Worm (Caenorhabditis elegans): ENCODE results near the gene ZK177.2.
A peak's percentile ranks its signal among the peaks of the same experiment; 100 is the strongest.

ZK177.2 gene

DNA sequence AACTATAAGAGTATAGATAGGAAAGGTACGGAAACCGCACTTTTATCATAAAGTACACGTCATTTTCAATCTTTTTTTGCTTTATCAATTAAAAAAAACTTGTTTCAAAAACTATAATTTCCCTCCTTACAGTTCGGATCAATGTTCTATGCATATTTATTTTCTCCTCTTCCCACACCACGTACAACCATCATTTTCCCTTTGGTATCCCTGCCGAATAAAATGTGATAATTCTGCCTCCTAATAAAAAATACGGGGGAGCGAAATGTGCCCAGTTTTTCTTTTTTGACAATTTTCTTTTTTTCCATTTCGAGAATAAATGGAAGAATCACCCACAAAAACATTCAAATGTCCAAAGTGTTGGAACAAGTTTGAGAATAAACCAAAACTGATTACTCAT is 3.5 kb upstream of the ZK177.2 start, which contains the start of gene ZK177.3:
ZK177.3 (plus strand) TSS at position 301 of the 400 bp plus-strand sequence.
- TF ChIP-seq ceh-83 (GFP tag; optimal IDR thresholded peaks at IDR 0.05) (no peak), M03D4.4 (tag; optimal IDR thresholded peaks at IDR 0.05) (no peak), ceh-43 (GFP tag; optimal IDR thresholded peaks at IDR 0.05) (no peak), elt-1 (tag; optimal IDR thresholded peaks at IDR 0.05; ENCODE audit: borderline replicate concordance, insufficient read depth) (no peak)

DNA sequence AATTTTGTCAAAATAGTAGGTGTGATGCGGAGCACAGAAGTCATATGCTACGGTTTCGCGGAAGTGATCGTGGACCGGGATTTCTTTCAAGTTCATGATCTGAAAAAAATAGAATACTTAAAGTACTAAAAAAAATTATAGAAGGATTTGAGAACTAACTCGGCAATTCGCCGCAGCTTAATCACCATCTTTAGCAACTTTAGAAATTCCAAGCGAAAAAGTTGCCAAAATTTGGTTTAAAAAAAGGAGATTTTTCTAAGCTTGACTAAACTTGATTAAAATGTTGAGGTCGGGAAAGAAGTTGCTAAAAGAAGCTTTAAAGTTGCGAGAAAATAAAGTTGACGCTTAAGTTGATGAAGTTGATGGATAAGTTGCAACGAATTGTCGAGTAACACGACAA is 1.4 kb upstream of the ZK177.2 start, which contains the start of gene ZK177.9:
ZK177.9 (minus strand) TSS at position 101 of the 400 bp plus-strand sequence.
- TF ChIP-seq tbx-8 (GFP tag; optimal IDR thresholded peaks at IDR 0.05) (no peak), ceh-83 (GFP tag; optimal IDR thresholded peaks at IDR 0.05) (no peak), unc-120 (tag; optimal IDR thresholded peaks at IDR 0.05; ENCODE audit: poor library complexity, severe bottlenecking) (no peak), nhr-12 (tag; optimal IDR thresholded peaks at IDR 0.05) (no peak), lin-13 (tag; optimal IDR thresholded peaks at IDR 0.05) (no peak), ceh-43 (GFP tag; optimal IDR thresholded peaks at IDR 0.05) (no peak), ham-2 (GFP tag; optimal IDR thresholded peaks at IDR 0.05) (no peak), cnd-1 (tag; optimal IDR thresholded peaks at IDR 0.05) (no peak), unc-62 (GFP tag; optimal IDR thresholded peaks at IDR 0.05) (no peak), zip-8 (tag; optimal IDR thresholded peaks at IDR 0.05) (no peak), elt-3 (tag; optimal IDR thresholded peaks at IDR 0.05) (no peak), hlh-1 (tag; optimal IDR thresholded peaks at IDR 0.05) (no peak), pha-4 (tag; optimal IDR thresholded peaks at IDR 0.05) (no peak), blmp-1 (tag; optimal IDR thresholded peaks at IDR 0.05) (no peak)

DNA sequence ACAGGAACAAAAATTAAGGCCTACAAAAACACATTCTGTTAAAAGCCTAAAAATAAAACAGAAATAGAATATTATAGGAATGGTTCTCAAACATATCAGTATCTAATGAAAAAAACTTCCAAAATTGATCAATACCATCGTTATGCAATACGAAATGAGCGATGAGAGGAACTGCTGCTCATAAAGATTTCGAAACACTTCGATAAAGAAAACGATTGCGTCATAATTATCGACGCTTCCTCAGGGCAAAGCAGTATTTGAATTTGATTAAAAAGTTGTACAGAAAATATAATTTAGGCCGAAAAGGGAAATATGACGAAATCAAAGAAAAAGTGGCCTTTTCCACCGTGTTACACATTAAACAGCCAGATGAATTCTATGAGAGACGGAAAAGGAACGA is 955 bp upstream of the ZK177.2 start:
- TF ChIP-seq flh-1 (GFP tag; optimal IDR thresholded peaks at IDR 0.05): no peak
- no peak for TF ChIP-seq bed-3 (GFP tag; optimal IDR thresholded peaks at IDR 0.05)
- peak; percentile 96 for TF ChIP-seq zip-8 (tag; optimal IDR thresholded peaks at IDR 0.05)
- no peak for TF ChIP-seq ztf-11 (tag; optimal IDR thresholded peaks at IDR 0.05)
- TF ChIP-seq sem-2 (GFP tag; optimal IDR thresholded peaks at IDR 0.05): no peak

DNA sequence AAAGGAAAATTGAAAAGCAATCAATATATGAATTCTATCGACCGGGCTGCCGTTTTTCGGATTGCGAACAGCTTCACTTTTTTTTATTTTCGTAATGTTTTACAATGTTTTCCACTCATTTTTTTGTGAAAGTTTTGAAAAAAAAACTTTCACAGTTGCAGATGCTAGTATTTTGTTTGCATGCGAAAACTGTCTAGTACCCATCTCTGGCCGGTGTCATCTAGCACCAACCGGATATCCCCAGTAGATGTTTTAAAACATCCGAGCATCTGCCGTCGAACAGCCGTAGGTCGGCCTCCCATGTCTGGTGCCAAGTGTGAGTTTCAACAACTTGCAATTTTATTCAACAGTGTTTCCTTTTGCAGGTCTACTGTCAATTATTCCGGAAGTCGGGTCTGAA is 2.4 kb downstream of the ZK177.2 start, which contains the start of gene ZK177.12:
ZK177.12 (plus strand) TSS at position 301 of the 400 bp plus-strand sequence.
- no peak for TF ChIP-seq tbx-8 (GFP tag; optimal IDR thresholded peaks at IDR 0.05)
- no peak for TF ChIP-seq nhr-28 (tag; optimal IDR thresholded peaks at IDR 0.05)
- TF ChIP-seq M03D4.4 (tag; optimal IDR thresholded peaks at IDR 0.05): no peak
- no peak for TF ChIP-seq pha-4 (tag; optimal IDR thresholded peaks at IDR 0.05)
- TF ChIP-seq unc-39 (tag; optimal IDR thresholded peaks at IDR 0.05): no peak

DNA sequence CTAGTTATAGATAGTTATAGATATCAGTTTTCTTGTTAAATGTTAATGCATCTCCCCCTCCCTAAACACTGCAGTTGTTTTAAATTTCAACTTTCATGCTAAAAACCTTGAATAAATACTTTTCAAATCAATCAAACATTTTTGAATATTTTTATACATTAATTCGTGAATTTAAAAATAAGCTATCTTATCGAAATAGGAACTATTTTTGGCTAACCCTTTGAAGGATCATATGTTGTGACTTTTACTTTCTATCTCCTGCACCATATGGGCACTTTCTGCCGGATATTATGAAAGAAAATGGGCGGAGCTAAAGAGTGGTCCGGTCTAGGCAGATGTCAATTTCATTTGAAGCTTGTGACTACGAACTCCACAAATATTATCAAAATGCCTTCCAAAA is 3.6 kb downstream of the ZK177.2 start, which contains the start of gene ZK177.11:
ZK177.11 (plus strand) TSS at position 301 of the 400 bp plus-strand sequence.
- TF ChIP-seq unc-39 (tag; optimal IDR thresholded peaks at IDR 0.05) (no peak), lsy-2 (tag; optimal IDR thresholded peaks at IDR 0.05) (no peak), cnd-1 (tag; optimal IDR thresholded peaks at IDR 0.05) (no peak), nhr-237 (tag; optimal IDR thresholded peaks at IDR 0.05) (no peak), mab-5 (tag; optimal IDR thresholded peaks at IDR 0.05) (no peak), mep-1 (tag; optimal IDR thresholded peaks at IDR 0.05) (no peak), lin-13 (tag; optimal IDR thresholded peaks at IDR 0.05) (no peak), pha-4 (tag; optimal IDR thresholded peaks at IDR 0.05) (no peak), mls-2 (tag; optimal IDR thresholded peaks at IDR 0.05) (no peak), lin-32 (GFP tag; optimal IDR thresholded peaks at IDR 0.05) (no peak), unc-62 (GFP tag; optimal IDR thresholded peaks at IDR 0.05) (no peak), ham-2 (GFP tag; optimal IDR thresholded peaks at IDR 0.05) (no peak), ces-1 (GFP tag; optimal IDR thresholded peaks at IDR 0.05) (no peak), M03D4.4 (tag; optimal IDR thresholded peaks at IDR 0.05) (no peak), elt-1 (tag; optimal IDR thresholded peaks at IDR 0.05; ENCODE audit: borderline replicate concordance, insufficient read depth) (no peak)

DNA sequence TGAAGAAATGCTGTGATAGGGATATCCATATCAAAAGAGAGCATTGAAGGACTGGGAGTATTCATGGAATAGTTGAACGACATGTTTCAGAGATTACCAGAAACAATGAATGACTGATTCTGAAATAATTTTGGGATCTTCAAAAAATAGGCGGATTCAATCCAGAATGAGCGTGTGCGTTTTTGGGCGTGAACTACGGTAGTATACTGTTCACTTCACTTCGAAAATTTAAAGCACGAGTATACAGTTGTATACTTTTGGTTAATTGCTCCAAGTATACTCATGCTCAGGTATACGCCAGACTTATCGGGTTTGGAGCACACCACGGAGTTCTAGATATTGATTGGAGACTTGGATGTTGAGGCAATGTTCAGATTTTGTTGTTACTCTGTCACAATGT is 6.3 kb downstream of the ZK177.2 start, which contains the start of gene tbx-35:
tbx-35 (minus strand) TSS at position 101 of the 400 bp plus-strand sequence.
- TF ChIP-seq ceh-43 (GFP tag; optimal IDR thresholded peaks at IDR 0.05) (no peak), nhr-12 (tag; optimal IDR thresholded peaks at IDR 0.05) (no peak), lsy-2 (tag; optimal IDR thresholded peaks at IDR 0.05) (no peak), zip-8 (tag; optimal IDR thresholded peaks at IDR 0.05) (no peak), mab-5 (tag; optimal IDR thresholded peaks at IDR 0.05) (no peak), unc-62 (GFP tag; optimal IDR thresholded peaks at IDR 0.05) (no peak), nhr-28 (tag; optimal IDR thresholded peaks at IDR 0.05) (no peak), pha-4 (tag; optimal IDR thresholded peaks at IDR 0.05) (no peak), nhr-237 (tag; optimal IDR thresholded peaks at IDR 0.05) (no peak), ceh-39 (tag; optimal IDR thresholded peaks at IDR 0.05) (no peak), drap-1 (GFP tag; optimal IDR thresholded peaks at IDR 0.05) (no peak)
